Worm (Caenorhabditis elegans): ENCODE measurements around the gene F40G9.6.

ce11 chrIII:154168-154567 lies 25.2 kb upstream of the F40G9.6 start:
- TF ChIP-seq tbx-2 (tag; optimal IDR thresholded peaks at IDR 0.05) = no peak
- TF ChIP-seq elt-1 (tag; optimal IDR thresholded peaks at IDR 0.05) = no peak
- no peak for TF ChIP-seq lsy-12 (tag; optimal IDR thresholded peaks at IDR 0.05)
- TF ChIP-seq nhr-28 (tag; optimal IDR thresholded peaks at IDR 0.05) = no peak
- no peak for TF ChIP-seq lin-15B (tag; optimal IDR thresholded peaks at IDR 0.05)
- TF ChIP-seq pha-4 (tag; optimal IDR thresholded peaks at IDR 0.05) = no peak
- TF ChIP-seq ceh-82 (tag; optimal IDR thresholded peaks at IDR 0.05) = no peak
- no peak for TF ChIP-seq aly-2 (tag; optimal IDR thresholded peaks at IDR 0.05)
- no peak for TF ChIP-seq ama-1 (optimal IDR thresholded peaks at IDR 0.05)
- TF ChIP-seq mdl-1 (tag; optimal IDR thresholded peaks at IDR 0.05) = no peak
- no peak for TF ChIP-seq ZK546.5 (tag; optimal IDR thresholded peaks at IDR 0.05)
- TF ChIP-seq snpc-4 (tag; optimal IDR thresholded peaks at IDR 0.05) = no peak
- TF ChIP-seq nhr-237 (tag; optimal IDR thresholded peaks at IDR 0.05) = no peak
